Fruit fly (Drosophila melanogaster): ENCODE data around the gene CG31642.
A peak's percentile ranks its signal among the peaks of the same experiment; 100 is the strongest.

CG31642 gene

dm6 chr2L:6068544-6069251 is 49.6 kb upstream of the CG31642 start, which contains the start of the genes CG9150 and Pfdn1 (continued):
- TF ChIP-seq Scr (GFP tag; IDR thresholded peaks at IDR 0.05; ENCODE audit: partially characterized antibody), result peak; percentile 90
- no peak for TF ChIP-seq Hr39 (optimal IDR thresholded peaks at IDR 0.05)
- peak; percentile 25 for TF ChIP-seq CG2120 (GFP tag; optimal IDR thresholded peaks at IDR 0.05)
- no peak for TF ChIP-seq CG6683 (GFP tag; optimal IDR thresholded peaks at IDR 0.05)
- TF ChIP-seq oc (tag; optimal IDR thresholded peaks at IDR 0.05), result no peak
- no peak for TF ChIP-seq Bdp1 (GFP tag; optimal IDR thresholded peaks at IDR 0.05)
- TF ChIP-seq Ets97D (GFP tag; optimal IDR thresholded peaks at IDR 0.05), result peak; percentile 39
- TF ChIP-seq CG15601 (tag; optimal IDR thresholded peaks at IDR 0.05), result no peak
- peak; percentile 45 for TF ChIP-seq CG14710 (tag; optimal IDR thresholded peaks at IDR 0.05)
- TF ChIP-seq Atf3 (GFP tag; optimal IDR thresholded peaks at IDR 0.05), result no peak
- peak; percentile 68 for TF ChIP-seq Myb (GFP tag; optimal IDR thresholded peaks at IDR 0.05)
- TF ChIP-seq Taf1 (GFP tag; IDR thresholded peaks at IDR 0.05), result no peak
- TF ChIP-seq pan (optimal IDR thresholded peaks at IDR 0.05), result no peak
- TF ChIP-seq pan (GFP tag; optimal IDR thresholded peaks at IDR 0.05 in 1 of 2, IDR thresholded peaks at IDR 0.05 in 1 of 2), result no peak
- TF ChIP-seq CG7987 (GFP tag; optimal IDR thresholded peaks at IDR 0.05), result no peak
- no peak for TF ChIP-seq CG7271 (tag; optimal IDR thresholded peaks at IDR 0.05)
- no peak for TF ChIP-seq gsb-n (tag; optimal IDR thresholded peaks at IDR 0.05)
- no peak for TF ChIP-seq Six4 (GFP tag; optimal IDR thresholded peaks at IDR 0.05)
- no peak for TF ChIP-seq Spps (tag; optimal IDR thresholded peaks at IDR 0.05)
- TF ChIP-seq CG12219 (GFP tag; optimal IDR thresholded peaks at IDR 0.05), result no peak
- TF ChIP-seq CG5180 (GFP tag; optimal IDR thresholded peaks at IDR 0.05), result no peak
- no peak for TF ChIP-seq otp (GFP tag; IDR thresholded peaks at IDR 0.05)
- no peak for TF ChIP-seq CG9609 (GFP tag; optimal IDR thresholded peaks at IDR 0.05)
- TF ChIP-seq CG16813 (GFP tag; IDR thresholded peaks at IDR 0.05; ENCODE audit: partially characterized antibody), result peak; percentile 87
- TF ChIP-seq CG1602 (GFP tag; optimal IDR thresholded peaks at IDR 0.05), result no peak
- TF ChIP-seq bigmax (GFP tag; optimal IDR thresholded peaks at IDR 0.05), result no peak
- no peak for TF ChIP-seq CG12942 (GFP tag; optimal IDR thresholded peaks at IDR 0.05)
- no peak for TF ChIP-seq CG4360 (GFP tag; IDR thresholded peaks at IDR 0.05)
- TF ChIP-seq Gug (GFP tag; IDR thresholded peaks at IDR 0.05), result no peak
- no peak for TF ChIP-seq D19B (GFP tag; optimal IDR thresholded peaks at IDR 0.05)
- TF ChIP-seq disco-r (GFP tag; optimal IDR thresholded peaks at IDR 0.05), result no peak
- TF ChIP-seq dati (GFP tag; IDR thresholded peaks at IDR 0.05), result no peak
- peak; percentile 92 for TF ChIP-seq Dp (GFP tag; optimal IDR thresholded peaks at IDR 0.05)
- TF ChIP-seq trh (GFP tag; optimal IDR thresholded peaks at IDR 0.05), result no peak
- TF ChIP-seq CG5953 (GFP tag; IDR thresholded peaks at IDR 0.05), result no peak
- TF ChIP-seq CG7786 (GFP tag; optimal IDR thresholded peaks at IDR 0.05), result no peak
- no peak for TF ChIP-seq corto (GFP tag; optimal IDR thresholded peaks at IDR 0.05)
- TF ChIP-seq pros (GFP tag; optimal IDR thresholded peaks at IDR 0.05), result no peak
- TF ChIP-seq CG14441 (GFP tag; IDR thresholded peaks at IDR 0.05), result no peak
- TF ChIP-seq Antp (GFP tag; optimal IDR thresholded peaks at IDR 0.05), result no peak
- TF ChIP-seq CG4854 (GFP tag; optimal IDR thresholded peaks at IDR 0.05), result no peak
- TF ChIP-seq ind (GFP tag; optimal IDR thresholded peaks at IDR 0.05), result no peak
- no peak for TF ChIP-seq Hr51 (GFP tag; optimal IDR thresholded peaks at IDR 0.05)
- no peak for TF ChIP-seq ttk (GFP tag; IDR thresholded peaks at IDR 0.05)
- peak; percentile 92 for TF ChIP-seq amos (GFP tag; IDR thresholded peaks at IDR 0.05; ENCODE audit: partially characterized antibody)
- no peak for TF ChIP-seq CG18764 (GFP tag; optimal IDR thresholded peaks at IDR 0.05)
- no peak for TF ChIP-seq Blimp-1 (GFP tag; optimal IDR thresholded peaks at IDR 0.05)
- peak; percentile 85 for TF ChIP-seq ato (GFP tag; IDR thresholded peaks at IDR 0.05; ENCODE audit: partially characterized antibody)
- no peak for TF ChIP-seq pum (GFP tag; optimal IDR thresholded peaks at IDR 0.05)
- peak; percentile 85 for TF ChIP-seq HLH4C (GFP tag; IDR thresholded peaks at IDR 0.05; ENCODE audit: partially characterized antibody)
- no peak for TF ChIP-seq ara (GFP tag; IDR thresholded peaks at IDR 0.05)

Data from whole organism, embryonic.